Worm (Caenorhabditis elegans) whole organism, midembryonic: ENCODE data around the gene dpy-31.

ENCODE experiments used
- cog-1 ChIP-seq: sonication (generic microtip); optimal IDR thresholded peaks from 2 replicates; lab custom pipeline; 2016; ENCODE audit warnings: missing genetic modification characterization, missing compliant biosample characterization
- flt-1 ChIP-seq: fragments of 200-800 bp; sonication (Bioruptor generic); IDR thresholded peaks from 2 replicates; pipeline ENCODE4 v1.3.6; 2022; ENCODE audit warnings: missing genetic modification characterization, missing compliant biosample characterization
- klf-2 ChIP-seq: fragments of 200-800 bp; sonication (Bioruptor generic); conservative IDR thresholded peaks from 2 replicates; pipeline ENCODE4 v1.3.6; 2022; ENCODE audit warnings: missing genetic modification reagents, missing genetic modification characterization, missing compliant biosample characterization
- med-1 ChIP-seq: sonication (generic microtip); optimal IDR thresholded peaks from 2 replicates; lab custom pipeline; 2017; ENCODE audit warnings: missing genetic modification characterization, mild to moderate bottlenecking, missing compliant biosample characterization, antibody characterized with exemption, missing genetic modification reagents; ENCODE audit not compliant: insufficient read depth
- ref-1 ChIP-seq: fragments of 200-800 bp; sonication (Bioruptor generic); conservative IDR thresholded peaks from 2 replicates; pipeline ENCODE4 v1.3.6; 2022; ENCODE audit warnings: missing genetic modification reagents, missing genetic modification characterization, missing compliant biosample characterization
- tab-1 ChIP-seq: fragments of 200-800 bp; sonication (Bioruptor generic); IDR thresholded peaks from 2 replicates; pipeline ENCODE4 v1.3.6; 2022; ENCODE audit warnings: missing genetic modification characterization, missing compliant biosample characterization
- ztf-23 ChIP-seq: fragments of 200-800 bp; sonication (Bioruptor generic); IDR thresholded peaks from 2 replicates; pipeline ENCODE4 v1.3.6; 2022; ENCODE audit warnings: missing genetic modification reagents, missing genetic modification characterization, missing compliant biosample characterization
- ztf-29 ChIP-seq: fragments of 200-800 bp; sonication (Bioruptor generic); IDR thresholded peaks from 2 replicates; pipeline ENCODE4 v1.3.6; 2022; ENCODE audit warnings: missing genetic modification reagents, missing genetic modification characterization, missing compliant biosample characterization

ce11 chrIII:7185473-7185872, 16.5 kb upstream of the dpy-31 start, which contains the start of gene F37C12.14:
- no peak for TF ChIP-seq med-1
- no peak for TF ChIP-seq cog-1 (tag; lab: Kevin White, UChicago)
- TF ChIP-seq ref-1 (GFP tag; lab: Robert Waterston, UW) = no peak
- TF ChIP-seq ztf-23 (GFP tag; lab: Robert Waterston, UW) = no peak
- TF ChIP-seq tab-1 (GFP tag; lab: Robert Waterston, UW) = no peak
- no peak for TF ChIP-seq flt-1 (GFP tag; lab: Robert Waterston, UW)
- TF ChIP-seq ztf-29 (GFP tag; lab: Robert Waterston, UW) = no peak
- TF ChIP-seq klf-2 (GFP tag; lab: Robert Waterston, UW) = no peak
